Fruit fly (Drosophila melanogaster) whole organism, embryonic: ENCODE results near the gene RpL35A.

ENCODE experiments used
- Aef1 ChIP-seq: fragments of 200-800 bp; sonication (Bioruptor generic); IDR thresholded peaks from 3 replicates; pipeline ENCODE4 v1.3.6; 2022; ENCODE audit warnings: missing biosample characterization, missing genetic modification characterization
- B-H1 ChIP-seq: fragments of 200-800 bp; sonication (Bioruptor generic); IDR thresholded peaks from 3 replicates; pipeline ENCODE4 v1.3.6; 2022; ENCODE audit warnings: missing biosample characterization, missing genetic modification characterization
- CG10321 ChIP-seq: fragments of 200-800 bp; sonication (Bioruptor generic); IDR thresholded peaks from 2 replicates; pipeline ENCODE4 v1.3.6; 2022; ENCODE audit warnings: missing biosample characterization, missing genetic modification characterization
- CG10959 ChIP-seq: fragments of 200-800 bp; sonication (Bioruptor generic); IDR thresholded peaks from 2 replicates; pipeline ENCODE4 v1.3.6; 2022; ENCODE audit warnings: missing biosample characterization, missing genetic modification characterization
- CG10979 ChIP-seq: fragments of 200-800 bp; sonication (Bioruptor generic); optimal IDR thresholded peaks from 2 replicates; lab custom pipeline; 2018; ENCODE audit warnings: missing biosample characterization, mild to moderate bottlenecking, missing genetic modification characterization, moderate library complexity
- CG11560 ChIP-seq: fragments of 200-800 bp; sonication (Bioruptor generic); IDR thresholded peaks from 3 replicates; pipeline ENCODE4 v1.3.6; 2022; ENCODE audit warnings: missing biosample characterization, missing genetic modification characterization
- CG14050 ChIP-seq: fragments of 200-800 bp; sonication (Bioruptor generic); IDR thresholded peaks from 3 replicates; pipeline ENCODE4 v1.3.6; 2022; ENCODE audit warnings: missing biosample characterization, missing genetic modification characterization
- CG1603 ChIP-seq: fragments of 200-800 bp; sonication (Bioruptor generic); optimal IDR thresholded peaks from 2 replicates; lab custom pipeline; 2019; ENCODE audit warnings: missing biosample characterization, mild to moderate bottlenecking, missing genetic modification characterization, moderate library complexity
- CG1647 ChIP-seq: fragments of 200-800 bp; sonication (Bioruptor generic); optimal IDR thresholded peaks from 3 replicates; lab custom pipeline; 2016; ENCODE audit warnings: missing biosample characterization, missing genetic modification characterization
- CG17186 ChIP-seq: fragments of 200-800 bp; sonication (Bioruptor generic); optimal IDR thresholded peaks from 3 replicates; lab custom pipeline; 2017; ENCODE audit warnings: missing biosample characterization, missing genetic modification reagents, missing genetic modification characterization
- CG17802 ChIP-seq: fragments of 200-800 bp; sonication (Bioruptor generic); optimal IDR thresholded peaks from 2 replicates; lab custom pipeline; 2018; ENCODE audit warnings: missing biosample characterization, mild to moderate bottlenecking, missing genetic modification characterization, moderate library complexity
- CG2116 ChIP-seq: fragments of 200-800 bp; sonication (Bioruptor generic); optimal IDR thresholded peaks from 3 replicates; lab custom pipeline; 2018; ENCODE audit warnings: missing biosample characterization, mild to moderate bottlenecking, missing genetic modification characterization
- CG30403 ChIP-seq: fragments of 200-800 bp; sonication (Bioruptor generic); optimal IDR thresholded peaks from 3 replicates; lab custom pipeline; 2016; ENCODE audit warnings: missing biosample characterization, missing genetic modification characterization
- CG31224 ChIP-seq: fragments of 200-800 bp; sonication (Bioruptor generic); IDR thresholded peaks from 2 replicates; pipeline ENCODE4 v1.3.6; 2022; ENCODE audit warnings: missing biosample characterization, missing genetic modification characterization
- CG3407 ChIP-seq: fragments of 200-800 bp; sonication (Bioruptor generic); optimal IDR thresholded peaks from 2 replicates; lab custom pipeline; 2018; ENCODE audit warnings: missing biosample characterization, mild to moderate bottlenecking, missing genetic modification characterization
- CG3995 ChIP-seq: fragments of 200-800 bp; sonication (Bioruptor generic); optimal IDR thresholded peaks from 3 replicates; lab custom pipeline; 2016; ENCODE audit warnings: missing biosample characterization, missing genetic modification characterization
- CG4404 ChIP-seq: fragments of 200-800 bp; sonication (Bioruptor generic); IDR thresholded peaks from 2 replicates; pipeline ENCODE4 v1.3.6; 2022; ENCODE audit warnings: missing biosample characterization, missing genetic modification characterization
- CG5180 ChIP-seq: fragments of 200-800 bp; sonication (Bioruptor generic); optimal IDR thresholded peaks from 3 replicates; lab custom pipeline; 2017; ENCODE audit warnings: missing biosample characterization, missing genetic modification characterization, mild to moderate bottlenecking, moderate library complexity, missing genetic modification reagents
- CG8765 ChIP-seq: fragments of 200-800 bp; sonication (Bioruptor generic); IDR thresholded peaks from 2 replicates; pipeline ENCODE4 v1.3.6; 2022; ENCODE audit warnings: missing biosample characterization, missing genetic modification characterization
- CHES-1-like ChIP-seq: fragments of 200-800 bp; sonication (Bioruptor generic); optimal IDR thresholded peaks from 2 replicates; lab custom pipeline; 2016; ENCODE audit warnings: missing biosample characterization, missing genetic modification characterization
- CoRest ChIP-seq: fragments of 200-800 bp; sonication (Bioruptor generic); optimal IDR thresholded peaks from 3 replicates; lab custom pipeline; 2018; ENCODE audit warnings: missing biosample characterization, mild to moderate bottlenecking, missing genetic modification characterization, moderate library complexity
- CrebB ChIP-seq: fragments of 200-800 bp; sonication (Bioruptor generic); optimal IDR thresholded peaks from 3 replicates; lab custom pipeline; 2018; ENCODE audit warnings: missing biosample characterization, mild to moderate bottlenecking, missing genetic modification characterization
- Dbx ChIP-seq: fragments of 200-800 bp; sonication (Bioruptor generic); IDR thresholded peaks from 3 replicates; pipeline ENCODE4 v1.3.6; 2022; ENCODE audit warnings: missing biosample characterization, missing genetic modification characterization
- Elba2 ChIP-seq: fragments of 200-800 bp; sonication (Bioruptor generic); optimal IDR thresholded peaks from 3 replicates; lab custom pipeline; 2016; ENCODE audit warnings: missing biosample characterization, missing genetic modification characterization
- Ets65A ChIP-seq: fragments of 200-800 bp; sonication (Bioruptor generic); peaks from one replicate; lab custom pipeline; 2016; ENCODE audit warnings: missing biosample characterization, missing genetic modification characterization
- Ets97D ChIP-seq: fragments of 200-800 bp; sonication (Bioruptor generic); optimal IDR thresholded peaks from 3 replicates; lab custom pipeline; 2016; ENCODE audit warnings: missing biosample characterization, missing genetic modification characterization
- Hr78 ChIP-seq, 2 experiments: fragments of 200-800 bp in 1 of 2; fragments of >200 bp in 1 of 2; sonication (Bioruptor generic) in 1 of 2; optimal IDR thresholded peaks; 2 replicates each; lab custom pipeline; 2017 to 2019; ENCODE audit warnings: missing biosample characterization in 2 of 2, missing genetic modification characterization in 2 of 2, mild to moderate bottlenecking in 1 of 2, moderate library complexity in 1 of 2
- MBD-R2 ChIP-seq: fragments of 200-800 bp; sonication (Bioruptor generic); IDR thresholded peaks from 2 replicates; pipeline ENCODE4 v1.3.6; 2022; ENCODE audit warnings: missing biosample characterization, missing genetic modification characterization
- Meics ChIP-seq: fragments of 200-800 bp; sonication (Bioruptor generic); optimal IDR thresholded peaks from 2 replicates; lab custom pipeline; 2017; ENCODE audit warnings: missing biosample characterization, mild to moderate bottlenecking, missing genetic modification characterization
- Mrtf ChIP-seq: fragments of 200-800 bp; sonication (Bioruptor generic); IDR thresholded peaks from 3 replicates; pipeline ENCODE4 v1.3.6; 2022; ENCODE audit warnings: missing biosample characterization, missing genetic modification characterization
- Rx ChIP-seq: fragments of 200-800 bp; sonication (Bioruptor generic); IDR thresholded peaks from 2 replicates; pipeline ENCODE4 v1.3.6; 2022; ENCODE audit warnings: missing biosample characterization, missing genetic modification characterization
- Stat92E ChIP-seq, 3 experiments: fragments of >200 bp in 2 of 3; fragments of 200-800 bp in 1 of 3; sonication (Bioruptor generic) in 1 of 3; optimal IDR thresholded peaks; 2 replicates each; lab custom pipeline; 2017 to 2019; ENCODE audit warnings: missing biosample characterization in 3 of 3, missing genetic modification characterization in 3 of 3, mild to moderate bottlenecking in 1 of 3, moderate library complexity in 1 of 3
- Vsx1 ChIP-seq: fragments of 200-800 bp; sonication (Bioruptor generic); optimal IDR thresholded peaks from 2 replicates; lab custom pipeline; 2017; ENCODE audit warnings: missing biosample characterization, mild to moderate bottlenecking, missing genetic modification characterization, missing genetic modification reagents
- bbx ChIP-seq: fragments of 200-800 bp; sonication (Bioruptor generic); IDR thresholded peaks from 2 replicates; pipeline ENCODE4 v1.3.6; 2022; ENCODE audit warnings: missing biosample characterization, missing genetic modification characterization; ENCODE audit not compliant: partially characterized antibody
- croc ChIP-seq: fragments of 200-800 bp; sonication (Bioruptor generic); conservative IDR thresholded peaks from 3 replicates; pipeline ENCODE4 v1.3.6; 2022; ENCODE audit warnings: missing biosample characterization, missing genetic modification characterization
- crol ChIP-seq: fragments of 200-800 bp; sonication (Bioruptor generic); IDR thresholded peaks from 2 replicates; pipeline ENCODE4 v1.3.6; 2022; ENCODE audit warnings: missing biosample characterization, missing genetic modification characterization
- danr ChIP-seq: fragments of 200-800 bp; sonication (Bioruptor generic); IDR thresholded peaks from 2 replicates; pipeline ENCODE4 v1.3.6; 2022; ENCODE audit warnings: missing biosample characterization, missing genetic modification characterization
- eyg ChIP-seq: fragments of 200-800 bp; sonication (Bioruptor generic); optimal IDR thresholded peaks from 3 replicates; lab custom pipeline; 2016; ENCODE audit warnings: missing biosample characterization, missing genetic modification characterization
- gcm2 ChIP-seq: fragments of 200-800 bp; sonication (Bioruptor generic); optimal IDR thresholded peaks from 2 replicates; lab custom pipeline; 2016; ENCODE audit warnings: missing biosample characterization, missing genetic modification characterization
- gro ChIP-seq: fragments of 200-800 bp; sonication (Bioruptor generic); optimal IDR thresholded peaks from 2 replicates; lab custom pipeline; 2016; ENCODE audit warnings: missing biosample characterization, missing genetic modification characterization
- knrl ChIP-seq: fragments of 200-800 bp; sonication (Bioruptor generic); IDR thresholded peaks from 3 replicates; pipeline ENCODE4 v1.3.6; 2022; ENCODE audit warnings: missing biosample characterization, missing genetic modification characterization; ENCODE audit not compliant: partially characterized antibody
- maf-S ChIP-seq: fragments of 200-800 bp; sonication (Bioruptor generic); optimal IDR thresholded peaks from 2 replicates; lab custom pipeline; 2016; ENCODE audit warnings: missing biosample characterization, missing genetic modification characterization
- onecut ChIP-seq: fragments of 200-800 bp; sonication (Bioruptor generic); IDR thresholded peaks from 2 replicates; pipeline ENCODE4 v1.3.6; 2022; ENCODE audit warnings: missing biosample characterization, missing genetic modification characterization
- pum ChIP-seq: fragments of 200-800 bp; sonication (Bioruptor generic); optimal IDR thresholded peaks from 2 replicates; lab custom pipeline; 2016; ENCODE audit warnings: missing biosample characterization, missing genetic modification characterization
- run ChIP-seq: fragments of 200-800 bp; sonication (Bioruptor generic); optimal IDR thresholded peaks from 3 replicates; lab custom pipeline; 2018; ENCODE audit warnings: missing biosample characterization, mild to moderate bottlenecking, missing genetic modification characterization
- sc ChIP-seq, 3 experiments: fragments of >200 bp in 2 of 3; fragments of 200-800 bp in 1 of 3; sonication (Bioruptor generic) in 1 of 3; optimal IDR thresholded peaks; 2 replicates in 2 of 3; 3 replicates in 1 of 3; lab custom pipeline; 2017; ENCODE audit warnings: mild to moderate bottlenecking in 1 of 3, missing biosample characterization in 1 of 3, missing genetic modification characterization in 1 of 3, missing genetic modification reagents in 1 of 3
- sna ChIP-seq: fragments of 200-800 bp; sonication (Bioruptor generic); IDR thresholded peaks from 2 replicates; pipeline ENCODE4 v1.3.6; 2022; ENCODE audit warnings: missing biosample characterization, missing genetic modification characterization; ENCODE audit not compliant: partially characterized antibody
- tx ChIP-seq: fragments of 200-800 bp; sonication (Bioruptor generic); optimal IDR thresholded peaks from 2 replicates; lab custom pipeline; 2016; ENCODE audit warnings: missing biosample characterization, missing genetic modification characterization
- unpg ChIP-seq: fragments of 200-800 bp; sonication (Bioruptor generic); optimal IDR thresholded peaks from 3 replicates; lab custom pipeline; 2018; ENCODE audit warnings: missing biosample characterization, mild to moderate bottlenecking, missing genetic modification characterization, moderate library complexity
- zfh1 ChIP-seq: fragments of 200-800 bp; sonication (Bioruptor generic); IDR thresholded peaks from 3 replicates; pipeline ENCODE4 v1.3.6; 2022; ENCODE audit warnings: missing biosample characterization, missing genetic modification characterization

The RpL35A gene

dm6 chr3R:5482790-5483189 is 15.9 kb upstream of the RpL35A start:
- TF ChIP-seq gcm2 (no peak), Meics (no peak), Hr78 (GFP tag; optimal IDR thresholded peaks at IDR 0.05; lab: Kevin White, UChicago) (no peak), Vsx1 (GFP tag; lab: Kevin White, UChicago) (no peak), Ets65A (peak; percentile 82)

- no peak for TF ChIP-seq CrebB (tag; lab: Kevin White, UChicago)
- TF ChIP-seq CG4404, result peak; percentile 42
- no peak for TF ChIP-seq croc
- no peak for TF ChIP-seq B-H1 (GFP tag; lab: Robert Waterston, UW)
- TF ChIP-seq Mrtf (GFP tag; lab: Robert Waterston, UW), result no peak
- TF ChIP-seq CG10979 (tag; lab: Kevin White, UChicago), result peak; percentile 35
- no peak for TF ChIP-seq CG3407 (GFP tag; lab: Kevin White, UChicago)
- TF ChIP-seq CG30403 (GFP tag; lab: Kevin White, UChicago), result peak; percentile 67
- TF ChIP-seq run (tag; lab: Kevin White, UChicago), result no peak
- no peak for TF ChIP-seq onecut (GFP tag; lab: Robert Waterston, UW)
- peak; percentile 84 for TF ChIP-seq sna (GFP tag; lab: Robert Waterston, UW)
- TF ChIP-seq gro (GFP tag; lab: Kevin White, UChicago), result no peak
- TF ChIP-seq CG14050 (GFP tag; lab: Robert Waterston, UW), result no peak
- TF ChIP-seq eyg (GFP tag; lab: Kevin White, UChicago), result peak; percentile 28
- peak; percentile 33 for TF ChIP-seq tx (GFP tag; lab: Kevin White, UChicago)
- peak; percentile 20 for TF ChIP-seq maf-S (GFP tag; lab: Kevin White, UChicago)
- no peak for TF ChIP-seq CG10321 (GFP tag; lab: Robert Waterston, UW)
- TF ChIP-seq Stat92E (GFP tag; optimal IDR thresholded peaks at IDR 0.05; lab: Kevin White, UChicago), result no peak
- no peak for TF ChIP-seq CG8765
- TF ChIP-seq danr (GFP tag; lab: Robert Waterston, UW), result no peak
- no peak for TF ChIP-seq CG5180 (GFP tag; lab: Kevin White, UChicago)
- no peak for TF ChIP-seq unpg (GFP tag; lab: Kevin White, UChicago)
- TF ChIP-seq CG3995 (GFP tag; lab: Kevin White, UChicago), result peak; percentile 49
- no peak for TF ChIP-seq CG1647 (GFP tag; lab: Kevin White, UChicago)
- TF ChIP-seq MBD-R2 (GFP tag; lab: Robert Waterston, UW), result peak; percentile 95
- peak; percentile 48 for TF ChIP-seq CG2116 (GFP tag; lab: Kevin White, UChicago)
- no peak for TF ChIP-seq CG11560 (tag; lab: Robert Waterston, UW)
- no peak for TF ChIP-seq CG1603 (tag; lab: Kevin White, UChicago)
- TF ChIP-seq Rx, result no peak
- TF ChIP-seq CG17802, result no peak
- peak; percentile 64 for TF ChIP-seq pum (GFP tag; lab: Kevin White, UChicago)
- no peak for TF ChIP-seq CG10959
- TF ChIP-seq Elba2 (GFP tag; lab: Kevin White, UChicago), result peak; percentile 79
- TF ChIP-seq CG17186 (GFP tag; lab: Kevin White, UChicago), result peak; percentile 75
- peak; percentile 95 for TF ChIP-seq knrl
- peak; percentile 44; the same call in 2 of the 3 replicates for TF ChIP-seq Aef1 (GFP tag; lab: Robert Waterston, UW)
- TF ChIP-seq crol, result no peak
- no peak for TF ChIP-seq CoRest (tag; lab: Kevin White, UChicago)
- peak; percentile 46 for TF ChIP-seq Ets97D
- TF ChIP-seq Dbx (GFP tag; lab: Robert Waterston, UW), result peak; percentile 69
- TF ChIP-seq CHES-1-like, result peak; percentile 77
- no peak for TF ChIP-seq zfh1 (GFP tag; lab: Robert Waterston, UW)
- TF ChIP-seq CG31224 (GFP tag; lab: Robert Waterston, UW), result 0 out of 2 replicates have a peak, but pooled peaks have one; percentile 15
- TF ChIP-seq sc (optimal IDR thresholded peaks at IDR 0.05; lab: Kevin White, UChicago), result no peak
- TF ChIP-seq sc (GFP tag; optimal IDR thresholded peaks at IDR 0.05; lab: Kevin White, UChicago), result no peak
- TF ChIP-seq bbx (GFP tag; lab: Robert Waterston, UW), result peak; percentile 75
These were observed 7.7 kb upstream of the RpL35A start, which contains the start of the genes CG45100, HDAC3 and Hcs for dm6 chr3R:5474551-5474950. Gene CG45100, minus strand, starts transcription at chr3R:5474600. Gene HDAC3, minus strand, starts transcription at chr3R:5474600. Gene Hcs, plus strand, starts transcription at chr3R:5474899.
